Worm (Caenorhabditis elegans): ENCODE data around the gene srsx-40.

The srsx-40 gene

ce11 chrV:7708525-7708924 lies 5.1 kb upstream of the srsx-40 start, which contains the start of gene ZK105.11:
TSS of gene ZK105.11 (minus strand) at chrV:7708625.
- TF ChIP-seq ama-1 (optimal IDR thresholded peaks at IDR 0.05) (no peak), ceh-24 (tag; optimal IDR thresholded peaks at IDR 0.05) (no peak), sox-4 (tag; optimal IDR thresholded peaks at IDR 0.05) (no peak), K02D7.2 (tag; optimal IDR thresholded peaks at IDR 0.05) (no peak), elt-4 (tag; optimal IDR thresholded peaks at IDR 0.05) (no peak), ceh-45 (GFP tag; IDR thresholded peaks at IDR 0.05) (no peak), rnt-1 (tag; optimal IDR thresholded peaks at IDR 0.05) (no peak), hlh-30 (tag; optimal IDR thresholded peaks at IDR 0.05; ENCODE audit: insufficient read depth) (no peak), ceh-2 (tag; optimal IDR thresholded peaks at IDR 0.05) (no peak), hlh-13 (GFP tag; optimal IDR thresholded peaks at IDR 0.05) (no peak), fkh-10 (GFP tag; optimal IDR thresholded peaks at IDR 0.05) (no peak), pros-1 (tag; optimal IDR thresholded peaks at IDR 0.05) (no peak), unc-42 (tag; optimal IDR thresholded peaks at IDR 0.05) (no peak), madf-2 (tag; optimal IDR thresholded peaks at IDR 0.05) (no peak), ceh-14 (tag; optimal IDR thresholded peaks at IDR 0.05) (no peak), tbx-7 (tag; optimal IDR thresholded peaks at IDR 0.05) (no peak), ttx-3 (tag; optimal IDR thresholded peaks at IDR 0.05) (no peak), nhr-11 (tag; optimal IDR thresholded peaks at IDR 0.05) (no peak), ceh-30 (tag; optimal IDR thresholded peaks at IDR 0.05) (no peak)

- no peak for TF ChIP-seq fkh-10 (GFP tag; optimal IDR thresholded peaks at IDR 0.05)
- no peak for TF ChIP-seq ceh-31 (tag; optimal IDR thresholded peaks at IDR 0.05)
- no peak for TF ChIP-seq ceh-14 (tag; optimal IDR thresholded peaks at IDR 0.05)
- no peak for TF ChIP-seq fax-1 (tag; optimal IDR thresholded peaks at IDR 0.05)
- no peak for TF ChIP-seq ceh-48 (tag; optimal IDR thresholded peaks at IDR 0.05)
- TF ChIP-seq unc-86 (tag; optimal IDR thresholded peaks at IDR 0.05), result no peak
- no peak for TF ChIP-seq npax-4 (tag; optimal IDR thresholded peaks at IDR 0.05)
- TF ChIP-seq ceh-24 (tag; optimal IDR thresholded peaks at IDR 0.05), result no peak
- no peak for TF ChIP-seq nfya-1 (tag; optimal IDR thresholded peaks at IDR 0.05)
- TF ChIP-seq hlh-30 (tag; optimal IDR thresholded peaks at IDR 0.05; ENCODE audit: insufficient read depth), result no peak
- no peak for TF ChIP-seq ref-2 (tag; optimal IDR thresholded peaks at IDR 0.05)
- no peak for TF ChIP-seq C08G9.2 (tag; optimal IDR thresholded peaks at IDR 0.05)
- no peak for TF ChIP-seq ceh-22 (tag; optimal IDR thresholded peaks at IDR 0.05)
- TF ChIP-seq F13H6.1 (tag; optimal IDR thresholded peaks at IDR 0.05), result no peak
- TF ChIP-seq pat-9 (tag; optimal IDR thresholded peaks at IDR 0.05), result no peak
- TF ChIP-seq unc-42 (tag; optimal IDR thresholded peaks at IDR 0.05), result no peak
- TF ChIP-seq pag-3 (tag; optimal IDR thresholded peaks at IDR 0.05; ENCODE audit: borderline replicate concordance), result no peak
Measured at ce11 chrV:7705316-7705715, 1.9 kb upstream of the srsx-40 start, which contains the start of gene srw-3. TSS of gene srw-3 (plus strand) at chrV:7705616.

DNA sequence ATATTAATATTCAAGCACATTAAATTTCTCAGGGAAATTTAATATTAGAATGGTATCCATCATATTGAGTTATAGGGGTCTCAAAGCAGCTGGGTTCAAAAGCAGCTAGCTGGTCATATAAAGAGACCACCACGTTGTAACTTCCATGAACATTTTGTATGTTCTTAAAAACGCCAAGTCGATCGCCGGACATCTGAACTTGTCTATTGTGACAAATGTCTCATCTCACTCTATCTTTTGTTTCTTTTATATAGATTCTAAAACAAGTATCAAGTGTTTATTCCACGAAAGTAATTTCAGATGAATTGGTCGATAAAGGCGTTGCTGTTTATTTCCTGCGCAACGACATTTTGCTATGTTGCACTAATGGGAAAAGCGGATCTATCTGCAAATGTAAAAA lies 6.6 kb downstream of the srsx-40 start, which contains the start of gene ZK105.3:
Gene ZK105.3, plus strand, starts transcription at position 301 of the 400 bp plus-strand sequence.
- no peak for TF ChIP-seq ceh-48 (tag; optimal IDR thresholded peaks at IDR 0.05)
- no peak for TF ChIP-seq gmeb-2 (tag; optimal IDR thresholded peaks at IDR 0.05)
- TF ChIP-seq ets-4 (tag; optimal IDR thresholded peaks at IDR 0.05), result no peak
- no peak for TF ChIP-seq ceh-34 (tag; optimal IDR thresholded peaks at IDR 0.05)
- no peak for TF ChIP-seq ref-2 (tag; optimal IDR thresholded peaks at IDR 0.05)
- no peak for TF ChIP-seq hlh-8 (tag; optimal IDR thresholded peaks at IDR 0.05)
- TF ChIP-seq ceh-9 (tag; optimal IDR thresholded peaks at IDR 0.05), result no peak
- no peak for TF ChIP-seq ztf-16 (tag; optimal IDR thresholded peaks at IDR 0.05)
- no peak for TF ChIP-seq ceh-14 (tag; optimal IDR thresholded peaks at IDR 0.05)
- no peak for TF ChIP-seq hlh-30 (tag; optimal IDR thresholded peaks at IDR 0.05; ENCODE audit: insufficient read depth)
- no peak for TF ChIP-seq fkh-6 (tag; optimal IDR thresholded peaks at IDR 0.05)
- no peak for TF ChIP-seq K02D7.2 (tag; optimal IDR thresholded peaks at IDR 0.05)
- TF ChIP-seq pha-4 (tag; optimal IDR thresholded peaks at IDR 0.05), result no peak
- no peak for TF ChIP-seq nhr-232 (tag; optimal IDR thresholded peaks at IDR 0.05)
- no peak for TF ChIP-seq pag-3 (tag; optimal IDR thresholded peaks at IDR 0.05; ENCODE audit: borderline replicate concordance)
- TF ChIP-seq ceh-6 (GFP tag; optimal IDR thresholded peaks at IDR 0.05), result no peak
